Fruit fly (Drosophila melanogaster): Measurements from ENCODE around the gene Rpt2.
A peak's percentile ranks its signal among the peaks of the same experiment; 100 is the strongest.

Rpt2 gene

DNA sequence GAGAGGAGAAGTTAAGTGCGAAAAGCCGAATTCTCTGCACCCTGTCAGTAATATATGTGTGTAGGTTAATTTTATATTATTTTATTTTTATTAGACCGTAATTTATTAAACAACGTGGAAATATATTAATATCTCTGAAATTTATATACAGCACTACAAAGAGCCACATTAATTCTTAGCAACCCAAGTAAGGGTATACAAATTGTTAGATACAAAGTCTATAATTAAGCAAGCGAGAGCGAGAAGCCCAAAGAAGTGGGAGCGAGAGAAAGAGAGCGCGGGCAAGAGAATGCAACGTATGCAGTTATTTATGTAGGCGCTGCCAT, 44.3 kb downstream of the Rpt2 start (continued):
- TF ChIP-seq D19A (tag; optimal IDR thresholded peaks at IDR 0.05) (peak; percentile 100), ro (GFP tag; IDR thresholded peaks at IDR 0.05) (peak; percentile 83), chinmo (GFP tag; IDR thresholded peaks at IDR 0.05; ENCODE audit: partially characterized antibody) (no peak), az2 (GFP tag; optimal IDR thresholded peaks at IDR 0.05) (peak; percentile 94), ac (GFP tag; optimal IDR thresholded peaks at IDR 0.05) (peak; percentile 84), Sry-β (GFP tag; optimal IDR thresholded peaks at IDR 0.05) (peak; percentile 59), CG34376 (GFP tag; optimal IDR thresholded peaks at IDR 0.05) (no peak), Taf1 (GFP tag; IDR thresholded peaks at IDR 0.05) (peak; percentile 61), CG17829 (tag; optimal IDR thresholded peaks at IDR 0.05) (peak; percentile 98), Antp (GFP tag; optimal IDR thresholded peaks at IDR 0.05) (peak; percentile 38), CG9932 (GFP tag; IDR thresholded peaks at IDR 0.05) (peak; percentile 68), CG4360 (GFP tag; IDR thresholded peaks at IDR 0.05) (no peak), B-H1 (GFP tag; IDR thresholded peaks at IDR 0.05) (peak; percentile 88), stwl (tag; optimal IDR thresholded peaks at IDR 0.05) (peak; percentile 69), Eip74EF (GFP tag; optimal IDR thresholded peaks at IDR 0.05) (peak in 1 of 2 experiments; percentile 94), onecut (GFP tag; IDR thresholded peaks at IDR 0.05) (peak; percentile 91), CG13775 (GFP tag; optimal IDR thresholded peaks at IDR 0.05) (peak; percentile 88), Oli (tag; optimal IDR thresholded peaks at IDR 0.05) (peak; percentile 93), stc (GFP tag; IDR thresholded peaks at IDR 0.05) (peak; percentile 93), CG11723 (GFP tag; optimal IDR thresholded peaks at IDR 0.05) (peak; percentile 71), Atf-2 (GFP tag; optimal IDR thresholded peaks at IDR 0.05) (peak; percentile 35), CG34224 (GFP tag; IDR thresholded peaks at IDR 0.05; ENCODE audit: partially characterized antibody) (no peak), CkIIα-i1 (GFP tag; IDR thresholded peaks at IDR 0.05) (no peak), Atf3 (GFP tag; optimal IDR thresholded peaks at IDR 0.05) (peak; percentile 19), cad (GFP tag; optimal IDR thresholded peaks at IDR 0.05) (no peak), CG6791 (GFP tag; IDR thresholded peaks at IDR 0.05; ENCODE audit: partially characterized antibody) (no peak), CG11247 (GFP tag; IDR thresholded peaks at IDR 0.05) (peak; percentile 89), Bteb2 (GFP tag; optimal IDR thresholded peaks at IDR 0.05) (peak; percentile 22), CG43689 (GFP tag; IDR thresholded peaks at IDR 0.05) (0 out of 2 replicates have a peak, but pooled peaks have one; percentile 41), psq (GFP tag; optimal IDR thresholded peaks at IDR 0.05) (peak; percentile 84), CG18619 (GFP tag; optimal IDR thresholded peaks at IDR 0.05) (peak; percentile 79), CG12744 (GFP tag; optimal IDR thresholded peaks at IDR 0.05) (no peak), aop (GFP tag; IDR thresholded peaks at IDR 0.05) (no peak), so (GFP tag; IDR thresholded peaks at IDR 0.05) (peak; percentile 92), CG3838 (GFP tag; optimal IDR thresholded peaks at IDR 0.05) (peak; percentile 49), lov (optimal IDR thresholded peaks at IDR 0.05) (no peak), lov (GFP tag; IDR thresholded peaks at IDR 0.05) (peak; percentile 96), CoRest (tag; optimal IDR thresholded peaks at IDR 0.05) (peak; percentile 95), CG14710 (tag; optimal IDR thresholded peaks at IDR 0.05) (peak; percentile 98), CG7839 (tag; optimal IDR thresholded peaks at IDR 0.05) (peak; percentile 95), CG15269 (tag; optimal IDR thresholded peaks at IDR 0.05) (peak; percentile 91), E2f1 (GFP tag; IDR thresholded peaks at IDR 0.05) (peak; percentile 94), Dll (GFP tag; IDR thresholded peaks at IDR 0.05; ENCODE audit: partially characterized antibody) (no peak), CG4617 (GFP tag; optimal IDR thresholded peaks at IDR 0.05; ENCODE audit: borderline replicate concordance) (peak; percentile 69), fru (optimal IDR thresholded peaks at IDR 0.05) (no peak), Gug (GFP tag; IDR thresholded peaks at IDR 0.05) (peak; percentile 89), CG6765 (GFP tag; optimal IDR thresholded peaks at IDR 0.05) (peak; percentile 35), CG18764 (GFP tag; optimal IDR thresholded peaks at IDR 0.05) (peak; percentile 86), CG12299 (tag; optimal IDR thresholded peaks at IDR 0.05) (peak; percentile 90), exex (tag; optimal IDR thresholded peaks at IDR 0.05) (peak; percentile 34), row (GFP tag; IDR thresholded peaks at IDR 0.05) (peak; percentile 97), HmgD (GFP tag; optimal IDR thresholded peaks at IDR 0.05) (no peak)

All from whole organism, embryonic.